Worm (Caenorhabditis elegans) whole organism, L2 larva: Measurements from ENCODE around the gene ZK1073.2.

Experiments used
- C34F6.9 ChIP-seq: fragments of 150-350 bp; optimal IDR thresholded peaks from 2 replicates; lab custom pipeline; 2014; ENCODE audit warnings: missing biosample characterization, missing genetic modification characterization
- F13H6.1 ChIP-seq: sonication (generic microtip); optimal IDR thresholded peaks from 2 replicates; lab custom pipeline; 2016; ENCODE audit warnings: missing genetic modification characterization, missing compliant biosample characterization
- Y55F3AM.14 ChIP-seq: fragments of 200-800 bp; sonication (Bioruptor generic); optimal IDR thresholded peaks from 2 replicates; lab custom pipeline; 2018; ENCODE audit warnings: mild to moderate bottlenecking, missing genetic modification characterization, missing compliant biosample characterization
- ZK546.5 ChIP-seq: sonication (generic microtip); optimal IDR thresholded peaks from 2 replicates; lab custom pipeline; 2017; ENCODE audit warnings: missing biosample characterization, missing genetic modification characterization
- alr-1 ChIP-seq: fragments of 150-350 bp; optimal IDR thresholded peaks from 2 replicates; lab custom pipeline; 2014; ENCODE audit warnings: missing biosample characterization, missing genetic modification characterization
- aly-2 ChIP-seq: fragments of 150-350 bp; optimal IDR thresholded peaks from 2 replicates; lab custom pipeline; 2014; ENCODE audit warnings: missing biosample characterization, missing genetic modification characterization
- ama-1 ChIP-seq: fragments of 150-350 bp; optimal IDR thresholded peaks from 2 replicates; lab custom pipeline; 2018; ENCODE audit warnings: inconsistent platforms
- ceh-82 ChIP-seq: fragments of 150-350 bp; optimal IDR thresholded peaks from 2 replicates; lab custom pipeline; 2014; ENCODE audit warnings: missing biosample characterization, missing genetic modification characterization
- crh-2 ChIP-seq: sonication (generic microtip); optimal IDR thresholded peaks from 2 replicates; lab custom pipeline; 2017; ENCODE audit warnings: missing biosample characterization, missing genetic modification characterization
- dmd-4 ChIP-seq: sonication (generic microtip); optimal IDR thresholded peaks from 2 replicates; lab custom pipeline; 2017; ENCODE audit warnings: missing biosample characterization, missing genetic modification characterization
- elt-1 ChIP-seq: fragments of 150-350 bp; optimal IDR thresholded peaks from 2 replicates; lab custom pipeline; 2014; ENCODE audit warnings: missing biosample characterization, missing genetic modification characterization
- elt-3 ChIP-seq: sonication (generic microtip); optimal IDR thresholded peaks from 2 replicates; lab custom pipeline; 2017; ENCODE audit warnings: missing biosample characterization, missing genetic modification characterization
- gmeb-1 ChIP-seq: fragments of 150-350 bp; optimal IDR thresholded peaks from 2 replicates; lab custom pipeline; 2014; ENCODE audit warnings: missing biosample characterization, missing genetic modification characterization
- lin-11 ChIP-seq: fragments of 150-350 bp; sonication (generic microtip); optimal IDR thresholded peaks from 2 replicates; lab custom pipeline; 2014; ENCODE audit warnings: missing biosample characterization, missing genetic modification characterization, inconsistent platforms, mixed read lengths
- lin-13 ChIP-seq: fragments of 150-350 bp; optimal IDR thresholded peaks from 2 replicates; lab custom pipeline; 2014; ENCODE audit warnings: missing biosample characterization, missing genetic modification reagents, missing genetic modification characterization
- lin-39 ChIP-seq: fragments of 150-350 bp; optimal IDR thresholded peaks from 2 replicates; lab custom pipeline; 2014; ENCODE audit warnings: missing biosample characterization, missing genetic modification reagents, missing genetic modification characterization
- mab-5 ChIP-seq: fragments of 150-350 bp; optimal IDR thresholded peaks from 2 replicates; lab custom pipeline; 2014; ENCODE audit warnings: missing biosample characterization, missing genetic modification characterization
- mbf-1 ChIP-seq: sonication (generic microtip); optimal IDR thresholded peaks from 2 replicates; lab custom pipeline; 2017; ENCODE audit warnings: missing biosample characterization, missing genetic modification characterization
- mdl-1 ChIP-seq, 2 experiments: fragments of 150-350 bp in 1 of 2; sonication (generic microtip) in 1 of 2; optimal IDR thresholded peaks; 2 replicates each; lab custom pipeline; 2017; ENCODE audit warnings: missing biosample characterization in 2 of 2, missing genetic modification characterization in 2 of 2
- nhr-10 ChIP-seq: sonication (generic microtip); optimal IDR thresholded peaks from 2 replicates; lab custom pipeline; 2017; ENCODE audit warnings: missing biosample characterization, missing genetic modification characterization
- nhr-11 ChIP-seq: fragments of 150-350 bp; optimal IDR thresholded peaks from 2 replicates; lab custom pipeline; 2014; ENCODE audit warnings: missing biosample characterization, missing genetic modification characterization
- nhr-12 ChIP-seq: fragments of 150-350 bp; optimal IDR thresholded peaks from 2 replicates; lab custom pipeline; 2014; ENCODE audit warnings: missing biosample characterization, missing genetic modification characterization
- nhr-129 ChIP-seq: fragments of 150-350 bp; optimal IDR thresholded peaks from 2 replicates; lab custom pipeline; 2014; ENCODE audit warnings: missing biosample characterization, missing genetic modification characterization
- nhr-21 ChIP-seq: fragments of 150-350 bp; optimal IDR thresholded peaks from 2 replicates; lab custom pipeline; 2014; ENCODE audit warnings: missing biosample characterization, missing genetic modification characterization
- nhr-23 ChIP-seq: fragments of 150-350 bp; optimal IDR thresholded peaks from 2 replicates; lab custom pipeline; 2014; ENCODE audit warnings: missing biosample characterization, missing genetic modification reagents, missing genetic modification characterization
- nhr-237 ChIP-seq: fragments of 150-350 bp; optimal IDR thresholded peaks from 2 replicates; lab custom pipeline; 2014; ENCODE audit warnings: missing biosample characterization, missing genetic modification characterization
- nhr-25 ChIP-seq: fragments of 150-350 bp; sonication (generic microtip); optimal IDR thresholded peaks from 3 replicates; lab custom pipeline; 2014; ENCODE audit warnings: missing biosample characterization, missing genetic modification characterization
- nhr-6 ChIP-seq: fragments of 150-350 bp; optimal IDR thresholded peaks from 2 replicates; lab custom pipeline; 2014; ENCODE audit warnings: missing biosample characterization, missing genetic modification characterization
- nhr-77 ChIP-seq: fragments of 150-350 bp; optimal IDR thresholded peaks from 2 replicates; lab custom pipeline; 2014; ENCODE audit warnings: missing biosample characterization, missing genetic modification characterization
- sem-4 ChIP-seq: fragments of 150-350 bp; optimal IDR thresholded peaks from 2 replicates; lab custom pipeline; 2014; ENCODE audit warnings: missing biosample characterization, missing genetic modification reagents, missing genetic modification characterization
- sma-3 ChIP-seq: sonication (generic microtip); optimal IDR thresholded peaks from 2 replicates; lab custom pipeline; 2016; ENCODE audit warnings: missing genetic modification reagents, missing genetic modification characterization, missing compliant biosample characterization
- sma-9 ChIP-seq, 2 experiments: fragments of 150-350 bp in 1 of 2; sonication (generic microtip) in 1 of 2; optimal IDR thresholded peaks; 2 replicates each; lab custom pipeline; 2014 to 2016; ENCODE audit warnings: missing genetic modification characterization in 2 of 2, mild to moderate bottlenecking in 1 of 2, missing biosample characterization in 1 of 2, missing compliant biosample characterization in 1 of 2, missing genetic modification reagents in 1 of 2, moderate library complexity in 1 of 2
- snpc-4 ChIP-seq: fragments of 150-350 bp; optimal IDR thresholded peaks from 2 replicates; lab custom pipeline; 2014; ENCODE audit warnings: missing biosample characterization, missing genetic modification characterization
- unc-55 ChIP-seq: fragments of 150-350 bp; sonication (generic microtip); optimal IDR thresholded peaks from 3 replicates; lab custom pipeline; 2014; ENCODE audit warnings: missing biosample characterization, missing genetic modification reagents, missing genetic modification characterization
- zag-1 ChIP-seq: fragments of 150-350 bp; optimal IDR thresholded peaks from 2 replicates; lab custom pipeline; 2014; ENCODE audit warnings: missing biosample characterization, missing genetic modification characterization
- ztf-1 ChIP-seq: fragments of 200-800 bp; sonication (Bioruptor generic); conservative IDR thresholded peaks from 2 replicates; pipeline ENCODE4 v1.3.6; 2022; ENCODE audit warnings: missing genetic modification characterization, missing compliant biosample characterization
- ztf-11 ChIP-seq: sonication (generic microtip); optimal IDR thresholded peaks from 2 replicates; lab custom pipeline; 2017; ENCODE audit warnings: missing biosample characterization, missing genetic modification characterization
- ztf-4 ChIP-seq: fragments of 150-350 bp; optimal IDR thresholded peaks from 2 replicates; lab custom pipeline; 2014; ENCODE audit warnings: missing biosample characterization, missing genetic modification characterization

The ZK1073.2 gene

DNA sequence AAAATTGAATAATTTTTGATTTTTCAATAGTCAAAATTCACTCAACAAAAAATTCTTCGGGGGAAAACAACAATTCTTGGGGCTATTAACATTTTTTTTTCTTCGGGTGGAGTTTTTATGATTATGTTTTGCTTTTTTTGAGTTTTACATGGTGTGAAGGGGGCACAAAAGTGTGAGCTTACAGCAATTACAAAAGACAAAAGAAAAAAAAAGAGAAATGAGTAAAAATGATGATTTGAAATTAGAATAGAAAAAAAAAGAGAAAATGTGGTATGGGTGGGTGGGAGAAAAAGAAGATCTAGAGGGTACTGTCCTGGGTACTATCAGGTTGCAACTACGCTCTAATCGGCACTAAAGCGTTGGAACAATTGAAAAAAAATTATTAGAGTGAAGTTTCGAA, 37.3 kb downstream of the ZK1073.2 start:
- TF ChIP-seq mdl-1 (tag; optimal IDR thresholded peaks at IDR 0.05; lab: Kevin White, UChicago): no peak
- TF ChIP-seq aly-2 (tag; lab: Kevin White, UChicago): no peak
- TF ChIP-seq sma-9 (GFP tag; optimal IDR thresholded peaks at IDR 0.05; lab: Kevin White, UChicago): no peak
- no peak for TF ChIP-seq sma-9 (tag; optimal IDR thresholded peaks at IDR 0.05; lab: Kevin White, UChicago)
- TF ChIP-seq lin-11: no peak
- TF ChIP-seq unc-55 (GFP tag; lab: Kevin White, UChicago): no peak
- TF ChIP-seq nhr-12 (tag; lab: Kevin White, UChicago): no peak
- no peak for TF ChIP-seq zag-1
- TF ChIP-seq ztf-11 (tag; lab: Kevin White, UChicago): no peak
- no peak for TF ChIP-seq nhr-11 (tag; lab: Kevin White, UChicago)
- no peak for TF ChIP-seq lin-13 (GFP tag; lab: Kevin White, UChicago)
- TF ChIP-seq mbf-1: no peak
- TF ChIP-seq gmeb-1 (tag; lab: Kevin White, UChicago): no peak
- TF ChIP-seq lin-39: no peak
- TF ChIP-seq crh-2 (tag; lab: Kevin White, UChicago): no peak
- no peak for TF ChIP-seq nhr-6 (tag; lab: Kevin White, UChicago)
- TF ChIP-seq, all 48 proteins: peak for 0

DNA sequence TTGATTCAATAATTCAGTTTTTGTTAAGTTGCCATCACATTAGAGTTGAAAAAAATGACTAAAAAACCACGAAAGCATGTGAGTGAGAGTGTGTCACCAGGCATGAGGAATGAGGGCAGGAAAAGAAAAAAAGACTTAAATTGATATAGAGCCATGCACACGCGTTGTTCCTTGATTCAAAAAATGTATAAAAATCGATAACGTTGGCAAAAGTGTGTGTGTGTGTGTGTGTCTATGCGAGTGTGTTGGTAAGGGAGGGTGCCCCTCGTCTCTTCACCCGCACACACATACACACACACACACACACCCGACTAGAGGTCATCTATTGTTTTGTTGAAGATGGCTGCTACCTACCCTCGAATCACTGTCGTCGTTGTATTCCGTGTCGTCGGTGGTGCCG, 40.4 kb downstream of the ZK1073.2 start:
- TF ChIP-seq nhr-237: no peak
- no peak for TF ChIP-seq mab-5 (tag; lab: Kevin White, UChicago)
- peak; percentile 1 for TF ChIP-seq C34F6.9 (tag; lab: Kevin White, UChicago)
- TF ChIP-seq sma-9 (GFP tag; optimal IDR thresholded peaks at IDR 0.05; lab: Kevin White, UChicago): no peak
- TF ChIP-seq sma-9 (tag; optimal IDR thresholded peaks at IDR 0.05; lab: Kevin White, UChicago): no peak
- TF ChIP-seq nhr-129 (tag; lab: Kevin White, UChicago): peak; percentile 54
- TF ChIP-seq aly-2 (tag; lab: Kevin White, UChicago): no peak
- peak; percentile 20 for TF ChIP-seq nhr-25 (tag; lab: Kevin White, UChicago)
- TF ChIP-seq nhr-11 (tag; lab: Kevin White, UChicago): no peak
- no peak for TF ChIP-seq ztf-1 (GFP tag; lab: Robert Waterston, UW)
- peak; percentile 20 for TF ChIP-seq crh-2 (tag; lab: Kevin White, UChicago)
- no peak for TF ChIP-seq nhr-77 (tag; lab: Kevin White, UChicago)
- TF ChIP-seq nhr-6 (tag; lab: Kevin White, UChicago): no peak
- no peak for TF ChIP-seq sem-4
- no peak for TF ChIP-seq nhr-12 (tag; lab: Kevin White, UChicago)

DNA sequence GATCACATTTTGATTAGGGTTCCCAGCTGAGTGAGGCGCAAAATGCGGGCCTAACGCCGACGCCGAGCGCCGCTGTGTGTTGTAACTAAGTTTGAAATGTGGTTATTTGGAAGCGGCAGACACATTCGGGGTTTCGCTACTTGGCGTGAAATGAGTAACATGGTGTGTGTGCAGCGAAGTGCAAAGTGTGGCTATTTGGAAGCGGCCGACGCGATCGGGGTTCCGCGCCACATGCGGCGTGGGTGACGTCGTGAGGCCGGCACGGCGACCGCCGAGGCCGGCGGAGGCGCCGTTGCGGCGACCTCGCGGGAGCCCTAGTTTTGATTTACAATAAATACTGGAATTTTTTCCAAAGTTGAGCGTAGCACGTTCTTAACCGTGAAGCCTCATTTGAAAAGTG, 41.1 kb downstream of the ZK1073.2 start:
- TF ChIP-seq snpc-4: peak; percentile 21
- TF ChIP-seq dmd-4 (tag; lab: Kevin White, UChicago): no peak
- no peak for TF ChIP-seq nhr-6 (tag; lab: Kevin White, UChicago)
- TF ChIP-seq mab-5 (tag; lab: Kevin White, UChicago): no peak
- TF ChIP-seq nhr-23 (tag; lab: Kevin White, UChicago): no peak
- no peak for TF ChIP-seq ama-1 (lab: Kevin White, UChicago)
- TF ChIP-seq ztf-11 (tag; lab: Kevin White, UChicago): no peak
- TF ChIP-seq, all 48 proteins: peak for 1

DNA sequence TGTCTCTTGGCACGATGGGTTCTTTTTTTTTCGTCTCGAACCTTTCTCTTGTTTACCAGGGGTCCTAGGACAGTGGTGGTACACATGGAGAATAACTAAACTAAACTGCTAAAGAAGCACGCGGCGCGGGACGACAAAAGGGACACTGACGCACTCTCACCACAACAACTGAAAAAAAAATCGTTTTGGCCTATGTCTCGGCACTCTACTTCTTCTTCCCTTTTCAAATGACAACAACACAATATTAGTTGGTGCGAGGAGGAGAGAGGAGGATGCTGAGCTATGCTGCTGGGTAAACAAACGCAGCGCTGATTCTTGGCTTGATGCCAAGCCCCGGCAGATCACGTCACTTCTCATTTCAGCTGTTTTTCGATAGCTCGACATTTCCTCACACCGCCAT, 41.7 kb downstream of the ZK1073.2 start:
- TF ChIP-seq unc-55 (GFP tag; lab: Kevin White, UChicago) (peak; percentile 48), ZK546.5 (tag; lab: Kevin White, UChicago) (no peak)

DNA sequence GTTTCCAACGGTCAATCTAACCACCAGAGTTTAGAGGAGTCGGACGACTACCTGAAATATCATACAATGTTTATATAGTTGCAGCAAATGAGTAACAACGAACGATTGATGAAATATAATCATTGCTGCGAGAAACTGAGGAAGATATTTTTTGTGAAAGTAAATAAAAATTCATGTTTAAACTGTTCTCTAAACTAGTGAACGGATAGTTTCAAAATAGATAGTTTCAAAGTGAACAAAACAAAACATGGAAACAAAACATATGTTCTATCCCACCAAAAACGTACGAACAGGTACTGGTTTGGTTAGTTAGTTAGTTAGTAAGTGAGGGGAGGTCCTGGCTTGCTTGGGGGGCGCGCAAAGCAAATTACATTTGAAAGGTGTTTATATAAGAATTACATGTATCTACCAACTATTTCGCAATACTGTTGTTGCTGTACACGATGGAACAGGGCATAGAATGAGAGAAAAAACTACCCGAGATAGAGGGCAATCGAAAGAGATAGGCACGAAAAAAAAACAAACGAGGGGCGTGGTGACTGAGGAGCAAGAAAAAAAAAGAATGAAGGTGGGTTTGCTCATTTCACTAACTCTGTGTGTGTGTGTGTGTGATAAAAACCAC, 43.6 kb downstream of the ZK1073.2 start, which contains the start of gene F09C8.2:
Gene F09C8.2, minus strand, starts transcription at position 51 of the 622 bp plus-strand sequence.
- TF ChIP-seq nhr-129 (tag; lab: Kevin White, UChicago) (peak; percentile 42), mab-5 (tag; lab: Kevin White, UChicago) (no peak)

DNA sequence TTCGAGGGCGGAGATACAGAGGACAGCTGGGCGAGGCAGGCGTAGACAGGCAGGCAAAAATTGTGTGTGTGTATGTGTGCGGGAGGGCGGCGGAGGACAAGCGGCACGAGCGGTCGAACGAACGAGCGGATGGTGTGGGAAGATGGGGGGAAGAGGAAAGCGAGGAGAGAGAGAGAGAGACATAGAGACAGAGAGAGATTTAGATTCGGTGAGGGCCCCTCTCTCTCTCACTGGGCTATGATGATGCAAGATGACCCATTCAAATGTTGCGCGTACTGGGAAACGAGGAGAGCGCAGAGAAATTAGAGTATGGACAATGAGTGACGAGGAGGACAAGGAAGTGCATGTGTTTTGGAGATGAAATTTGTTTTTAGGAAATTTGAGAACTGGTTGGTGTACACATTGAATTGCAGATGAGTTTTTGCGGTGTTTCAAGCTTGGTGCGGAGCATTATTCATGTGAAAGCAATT, 44.3 kb downstream of the ZK1073.2 start:
- TF ChIP-seq nhr-21 (tag; lab: Kevin White, UChicago) (peak; percentile 82), nhr-77 (tag; lab: Kevin White, UChicago) (no peak), nhr-10 (no peak), nhr-237 (no peak), ceh-82 (tag; lab: Kevin White, UChicago) (peak; percentile 69), F13H6.1 (tag; lab: Kevin White, UChicago) (peak; percentile 93), nhr-25 (tag; lab: Kevin White, UChicago) (peak; percentile 81), ZK546.5 (tag; lab: Kevin White, UChicago) (no peak), elt-3 (tag; lab: Kevin White, UChicago) (no peak), zag-1 (peak; percentile 92), nhr-6 (tag; lab: Kevin White, UChicago) (peak; percentile 84), ama-1 (lab: Kevin White, UChicago) (no peak), Y55F3AM.14 (peak; percentile 58), ztf-11 (tag; lab: Kevin White, UChicago) (peak; percentile 60), nhr-23 (tag; lab: Kevin White, UChicago) (no peak), nhr-12 (tag; lab: Kevin White, UChicago) (no peak), aly-2 (tag; lab: Kevin White, UChicago) (no peak), sma-3 (peak; percentile 45), ztf-1 (GFP tag; lab: Robert Waterston, UW) (no peak), C34F6.9 (tag; lab: Kevin White, UChicago) (peak; percentile 85), nhr-11 (tag; lab: Kevin White, UChicago) (no peak), nhr-129 (tag; lab: Kevin White, UChicago) (peak; percentile 98), elt-1 (no peak), mab-5 (tag; lab: Kevin White, UChicago) (peak; percentile 70), alr-1 (tag; lab: Kevin White, UChicago) (no peak), lin-11 (peak; percentile 68), ztf-4 (tag; lab: Kevin White, UChicago) (peak; percentile 45)
